Fruit fly (Drosophila melanogaster) S2 (cell line): Measurements from ENCODE around the gene Nplp3.

Experiments
- CG8478 ChIP-seq: fragments of >200 bp; optimal IDR thresholded peaks from 2 replicates; lab custom pipeline; 2018
- CTCF ChIP-seq, 2 experiments: fragments of >200 bp; optimal IDR thresholded peaks; 2 replicates each; lab custom pipeline; 2018

- TF ChIP-seq CTCF (optimal IDR thresholded peaks at IDR 0.05; lab: Kevin White, UChicago) (no peak), CG8478 (no peak)
Measured at dm6 chr3L:16268106-16268733, 49.6 kb upstream of the Nplp3 start, which contains the start of gene CG4950.
